Fruit fly (Drosophila melanogaster) whole organism, wandering third instar larva: ENCODE measurements around the gene CG4629.

Experiments
- Abd-B ChIP-seq: fragments of >200 bp; optimal IDR thresholded peaks from 2 replicates; lab custom pipeline; 2017; ENCODE audit warnings: missing biosample characterization, missing genetic modification characterization
- CG32264 ChIP-seq: fragments of 200-800 bp; sonication (Bioruptor generic); optimal IDR thresholded peaks from 2 replicates; lab custom pipeline; 2016; ENCODE audit warnings: missing biosample characterization, missing genetic modification characterization
- CG9705 ChIP-seq: fragments of 200-800 bp; sonication (Bioruptor generic); optimal IDR thresholded peaks from 2 replicates; lab custom pipeline; 2018; ENCODE audit warnings: missing biosample characterization, mild to moderate bottlenecking, missing genetic modification characterization
- CrebA ChIP-seq: fragments of 200-800 bp; sonication (Bioruptor generic); optimal IDR thresholded peaks from 2 replicates; lab custom pipeline; 2016; ENCODE audit warnings: missing biosample characterization, mild to moderate bottlenecking, missing genetic modification characterization, borderline replicate concordance
- Dfd ChIP-seq: fragments of >200 bp; optimal IDR thresholded peaks from 2 replicates; lab custom pipeline; 2017; ENCODE audit warnings: missing biosample characterization, missing genetic modification characterization
- Dif ChIP-seq: fragments of 200-275, 200-300 bp; sonication (Bioruptor generic); optimal IDR thresholded peaks from 2 replicates; lab custom pipeline; 2018; ENCODE audit warnings: missing biosample characterization, missing genetic modification characterization; ENCODE audit not compliant: partially characterized antibody
- GATAd ChIP-seq: sonication (Bioruptor generic); optimal IDR thresholded peaks from 2 replicates; lab custom pipeline; 2016; ENCODE audit warnings: missing biosample characterization, missing genetic modification characterization
- HLH106 ChIP-seq: fragments of 200-800 bp; optimal IDR thresholded peaks from 3 replicates; lab custom pipeline; 2019; ENCODE audit warnings: missing biosample characterization, mild to moderate bottlenecking, missing genetic modification characterization, moderate library complexity
- Hnf4 ChIP-seq: fragments of 200-800 bp; sonication (Bioruptor generic); optimal IDR thresholded peaks from 2 replicates; lab custom pipeline; 2016; ENCODE audit warnings: missing biosample characterization, mild to moderate bottlenecking, missing genetic modification characterization
- Hr78 ChIP-seq: fragments of >200 bp; optimal IDR thresholded peaks from 2 replicates; lab custom pipeline; 2017; ENCODE audit warnings: missing biosample characterization, missing genetic modification characterization
- Hr83 ChIP-seq: fragments of 200-300 bp; sonication (Bioruptor generic); optimal IDR thresholded peaks from 2 replicates; lab custom pipeline; 2016; ENCODE audit warnings: missing biosample characterization, mild to moderate bottlenecking, missing genetic modification characterization, moderate library complexity; ENCODE audit not compliant: poor library complexity, severe bottlenecking
- Jra ChIP-seq: sonication (Bioruptor generic); optimal IDR thresholded peaks from 2 replicates; lab custom pipeline; 2016; ENCODE audit warnings: missing biosample characterization, missing genetic modification characterization
- Mio ChIP-seq: sonication (Bioruptor generic); optimal IDR thresholded peaks from 2 replicates; lab custom pipeline; 2016; ENCODE audit warnings: missing biosample characterization, missing genetic modification characterization
- Myc ChIP-seq: fragments of >200 bp; optimal IDR thresholded peaks from 2 replicates; lab custom pipeline; 2017
- N ChIP-seq: fragments of >200 bp; optimal IDR thresholded peaks from 2 replicates; lab custom pipeline; 2018; ENCODE audit warnings: missing biosample characterization, missing external identifiers, missing genetic modification characterization
- OdsH ChIP-seq: fragments of 200-800 bp; sonication (Bioruptor generic); optimal IDR thresholded peaks from 2 replicates; lab custom pipeline; 2016; ENCODE audit warnings: missing biosample characterization, mild to moderate bottlenecking, missing genetic modification characterization
- Rel ChIP-seq, 2 experiments: fragments of 200-800 bp; sonication (Bioruptor generic) in 1 of 2; optimal IDR thresholded peaks; 2 replicates in 1 of 2; 3 replicates in 1 of 2; lab custom pipeline; 2016 to 2019; ENCODE audit warnings: mild to moderate bottlenecking in 2 of 2, missing biosample characterization in 2 of 2, missing genetic modification characterization in 2 of 2, moderate library complexity in 1 of 2
- Sp1 ChIP-seq: fragments of 200-800 bp; sonication (Bioruptor generic); optimal IDR thresholded peaks from 3 replicates; lab custom pipeline; 2019; ENCODE audit warnings: missing biosample characterization, mild to moderate bottlenecking, missing genetic modification characterization, moderate library complexity
- Vsx2 ChIP-seq: fragments of 200-300, 225-300 bp; sonication (Bioruptor generic); optimal IDR thresholded peaks from 2 replicates; lab custom pipeline; 2018; ENCODE audit warnings: missing biosample characterization, missing genetic modification characterization; ENCODE audit not compliant: partially characterized antibody
- br ChIP-seq: fragments of 200-800 bp; sonication (Bioruptor generic); optimal IDR thresholded peaks from 2 replicates; lab custom pipeline; 2016; ENCODE audit warnings: missing biosample characterization, missing genetic modification characterization
- brk ChIP-seq: fragments of 200-800 bp; sonication (Bioruptor generic); optimal IDR thresholded peaks from 2 replicates; lab custom pipeline; 2016; ENCODE audit warnings: missing biosample characterization, mild to moderate bottlenecking, missing genetic modification characterization
- dl ChIP-seq, 2 experiments: fragments of 175-275, 200-275 bp in 1 of 2; fragments of 200-275 bp in 1 of 2; sonication (Bioruptor generic); optimal IDR thresholded peaks; lab custom pipeline; 2018; ENCODE audit warnings: mild to moderate bottlenecking in 2 of 2, missing biosample characterization in 2 of 2, missing genetic modification characterization in 2 of 2, moderate library complexity in 2 of 2; ENCODE audit not compliant: partially characterized antibody in 2 of 2, insufficient read depth in 1 of 2
- dmrt93B ChIP-seq: fragments of 200-800 bp; sonication (Bioruptor generic); optimal IDR thresholded peaks from 2 replicates; lab custom pipeline; 2018; ENCODE audit warnings: missing biosample characterization, mild to moderate bottlenecking, missing genetic modification characterization
- dsf ChIP-seq: sonication (Bioruptor generic); optimal IDR thresholded peaks from 2 replicates; lab custom pipeline; 2016; ENCODE audit warnings: missing biosample characterization, missing genetic modification characterization, borderline replicate concordance
- ey ChIP-seq: fragments of 200-800 bp; sonication (Bioruptor generic); optimal IDR thresholded peaks from 2 replicates; lab custom pipeline; 2016; ENCODE audit warnings: missing biosample characterization, missing genetic modification characterization
- foxo ChIP-seq, 2 experiments: fragments of 200-800 bp; sonication (Bioruptor generic); optimal IDR thresholded peaks; 2 replicates in 1 of 2; 3 replicates in 1 of 2; lab custom pipeline; 2016 to 2017; ENCODE audit warnings: missing biosample characterization in 2 of 2, missing genetic modification characterization in 2 of 2
- fru ChIP-seq: fragments of 200-800 bp; sonication (Bioruptor generic); optimal IDR thresholded peaks from 3 replicates; lab custom pipeline; 2016; ENCODE audit warnings: missing biosample characterization, mild to moderate bottlenecking, missing genetic modification characterization
- h ChIP-seq: fragments of 200-800 bp; sonication (Bioruptor generic); optimal IDR thresholded peaks from 3 replicates; lab custom pipeline; 2016; ENCODE audit warnings: missing biosample characterization, mild to moderate bottlenecking, missing genetic modification characterization
- jim ChIP-seq: fragments of 175-275, 200-325 bp; sonication (Bioruptor generic); optimal IDR thresholded peaks from 2 replicates; lab custom pipeline; 2016; ENCODE audit warnings: missing biosample characterization, mild to moderate bottlenecking, missing genetic modification characterization
- lola ChIP-seq: fragments of >200 bp; optimal IDR thresholded peaks from 2 replicates; lab custom pipeline; 2017; ENCODE audit warnings: missing biosample characterization, missing genetic modification characterization
- pan ChIP-seq: fragments of >200 bp; optimal IDR thresholded peaks from 2 replicates; lab custom pipeline; 2017
- psq ChIP-seq: fragments of 200-800 bp; sonication (Bioruptor generic); optimal IDR thresholded peaks from 3 replicates; lab custom pipeline; 2017; ENCODE audit warnings: missing biosample characterization, mild to moderate bottlenecking, missing genetic modification characterization, moderate library complexity
- rgr ChIP-seq: fragments of 200-800 bp; sonication (Bioruptor generic); optimal IDR thresholded peaks from 3 replicates; lab custom pipeline; 2016; ENCODE audit warnings: missing biosample characterization, mild to moderate bottlenecking, missing genetic modification characterization
- sage ChIP-seq: fragments of 200-800 bp; sonication (Bioruptor generic); optimal IDR thresholded peaks from 2 replicates; lab custom pipeline; 2016; ENCODE audit warnings: missing biosample characterization, mild to moderate bottlenecking, missing genetic modification characterization
- sv ChIP-seq: fragments of 200-800 bp; sonication (Bioruptor generic); optimal IDR thresholded peaks from 3 replicates; lab custom pipeline; 2016; ENCODE audit warnings: missing biosample characterization, missing genetic modification characterization
- tai ChIP-seq: sonication (Bioruptor generic); optimal IDR thresholded peaks from 2 replicates; lab custom pipeline; 2016; ENCODE audit warnings: missing biosample characterization, missing genetic modification characterization
- usp ChIP-seq: fragments of >200 bp; optimal IDR thresholded peaks from 2 replicates; lab custom pipeline; 2017; ENCODE audit warnings: missing biosample characterization, missing genetic modification characterization
- woc ChIP-seq: sonication (Bioruptor generic); optimal IDR thresholded peaks from 2 replicates; lab custom pipeline; 2016; ENCODE audit warnings: missing biosample characterization, mild to moderate bottlenecking, missing genetic modification characterization

The CG4629 gene

dm6 chr2L:1120206-1120902 is 18.1 kb upstream of the CG4629 start:
- TF ChIP-seq Rel (GFP tag; optimal IDR thresholded peaks at IDR 0.05; lab: Kevin White, UChicago) (no peak), Rel (tag; optimal IDR thresholded peaks at IDR 0.05; lab: Kevin White, UChicago) (peak; percentile 73), h (peak; percentile 81), Hr83 (GFP tag; lab: Kevin White, UChicago) (no peak)
- TF ChIP-seq, all 38 proteins: peak for 2

dm6 chr2L:1118880-1119809 is 16.8 kb upstream of the CG4629 start:
- peak; percentile 44 for TF ChIP-seq dmrt93B (GFP tag; lab: Kevin White, UChicago)
- peak; percentile 61 for TF ChIP-seq Sp1 (GFP tag; lab: Kevin White, UChicago)
- peak; percentile 43 to 88 for TF ChIP-seq foxo (GFP tag; optimal IDR thresholded peaks at IDR 0.05; lab: Kevin White, UChicago)
- TF ChIP-seq GATAd (GFP tag; lab: Kevin White, UChicago): no peak
- TF ChIP-seq Hnf4: peak; percentile 81
- TF ChIP-seq N (GFP tag; lab: Kevin White, UChicago): no peak
- no peak for TF ChIP-seq lola (GFP tag; lab: Kevin White, UChicago)
- peak; percentile 24 for TF ChIP-seq Mio
- peak; percentile 89 for TF ChIP-seq br (GFP tag; lab: Kevin White, UChicago)
- peak; percentile 91 for TF ChIP-seq h
- peak; percentile 60 for TF ChIP-seq HLH106
- TF ChIP-seq psq (GFP tag; lab: Kevin White, UChicago): peak; percentile 87
- TF ChIP-seq Hr83 (GFP tag; lab: Kevin White, UChicago): peak; percentile 51
- no peak for TF ChIP-seq Dfd
- TF ChIP-seq brk (GFP tag; lab: Kevin White, UChicago): peak; percentile 72
- no peak for TF ChIP-seq Hr78 (GFP tag; lab: Kevin White, UChicago)
- TF ChIP-seq dl (GFP tag; optimal IDR thresholded peaks at IDR 0.05; lab: Kevin White, UChicago; ENCODE audit: insufficient read depth in 1 of 2, partially characterized antibody in 2 of 2): peak; percentile 31 to 74
- TF ChIP-seq usp (GFP tag; lab: Kevin White, UChicago): no peak
- peak; percentile 76 for TF ChIP-seq sv (GFP tag; lab: Kevin White, UChicago)
- no peak for TF ChIP-seq dsf (GFP tag; lab: Kevin White, UChicago)
- TF ChIP-seq OdsH (GFP tag; lab: Kevin White, UChicago): peak; percentile 83
- peak; percentile 86 for TF ChIP-seq tai (GFP tag; lab: Kevin White, UChicago)
- no peak for TF ChIP-seq Abd-B (GFP tag; lab: Kevin White, UChicago)
- TF ChIP-seq CrebA (GFP tag; lab: Kevin White, UChicago): peak; percentile 65
- TF ChIP-seq pan (lab: Kevin White, UChicago): peak; percentile 83
- TF ChIP-seq CG32264 (GFP tag; lab: Kevin White, UChicago): peak; percentile 57
- TF ChIP-seq ey (GFP tag; lab: Kevin White, UChicago): peak; percentile 89
- peak; percentile 71 for TF ChIP-seq sage (GFP tag; lab: Kevin White, UChicago)
- TF ChIP-seq Myc (lab: Kevin White, UChicago): no peak
- TF ChIP-seq Jra (GFP tag; lab: Kevin White, UChicago): peak; percentile 71
- peak; percentile 88 for TF ChIP-seq Dif (GFP tag; lab: Kevin White, UChicago)
- TF ChIP-seq CG9705: no peak
- TF ChIP-seq fru (GFP tag; lab: Kevin White, UChicago): peak; percentile 86
- peak; percentile 78 for TF ChIP-seq woc (GFP tag; lab: Kevin White, UChicago)
- no peak for TF ChIP-seq jim (GFP tag; lab: Kevin White, UChicago)
- peak; percentile 73 for TF ChIP-seq Vsx2 (GFP tag; lab: Kevin White, UChicago)
- TF ChIP-seq rgr: peak; percentile 81
- peak; percentile 38 for TF ChIP-seq Rel (GFP tag; optimal IDR thresholded peaks at IDR 0.05; lab: Kevin White, UChicago)
- TF ChIP-seq Rel (tag; optimal IDR thresholded peaks at IDR 0.05; lab: Kevin White, UChicago): peak; percentile 51
